Worm (Caenorhabditis elegans): ENCODE results near the gene F40F8.3.

DNA sequence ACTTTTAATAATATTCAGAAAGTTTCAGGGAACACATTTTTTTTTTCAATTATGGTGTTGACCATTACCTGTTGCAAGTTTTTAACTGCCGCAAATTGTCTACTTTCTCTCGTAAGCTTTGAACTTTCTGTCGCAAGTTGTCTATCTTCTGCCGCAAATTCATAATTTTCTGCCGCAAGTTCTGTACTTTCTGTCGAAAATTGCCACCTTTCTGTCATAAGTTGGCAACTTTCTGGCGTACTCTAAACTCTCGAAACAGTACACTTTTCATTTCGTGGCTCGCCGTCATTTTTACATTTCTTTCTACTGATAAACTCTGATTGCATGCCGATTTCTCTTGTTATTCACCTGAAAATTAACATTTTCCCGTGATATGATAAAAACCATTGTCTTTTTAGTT, 26.3 kb downstream of the F40F8.3 start:
- TF ChIP-seq ama-1 (optimal IDR thresholded peaks at IDR 0.05) (no peak), pag-3 (tag; optimal IDR thresholded peaks at IDR 0.05; ENCODE audit: borderline replicate concordance) (no peak), fkh-10 (GFP tag; optimal IDR thresholded peaks at IDR 0.05) (no peak), nfya-1 (tag; optimal IDR thresholded peaks at IDR 0.05) (no peak), dve-1 (tag; optimal IDR thresholded peaks at IDR 0.05) (no peak), nhr-232 (tag; optimal IDR thresholded peaks at IDR 0.05) (no peak), ztf-16 (tag; optimal IDR thresholded peaks at IDR 0.05) (no peak), unc-55 (GFP tag; optimal IDR thresholded peaks at IDR 0.05) (no peak)
